Worm (Caenorhabditis elegans): ENCODE measurements around the gene C45B2.8.

Gene C45B2.8

DNA sequence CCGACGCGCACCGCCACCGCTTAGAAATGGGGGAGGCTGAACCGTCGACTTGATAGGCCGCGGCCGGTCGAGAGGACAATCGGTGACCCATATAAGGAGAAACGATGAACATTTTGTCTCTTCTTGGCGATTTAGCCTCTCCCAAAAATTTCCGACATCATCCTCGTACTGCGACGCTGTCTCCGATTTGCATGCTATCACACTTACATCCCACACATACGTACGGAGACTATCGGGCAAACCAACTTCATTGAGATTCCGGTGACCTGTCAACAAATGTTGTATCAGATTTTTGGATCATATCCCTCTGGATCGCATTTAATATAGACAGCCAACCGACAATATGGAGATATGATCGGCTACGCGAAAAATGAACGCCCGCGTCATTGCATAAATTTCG lies 21.2 kb upstream of the C45B2.8 start:
- TF ChIP-seq C34F6.9 (tag; optimal IDR thresholded peaks at IDR 0.05) (no peak), nhr-21 (tag; optimal IDR thresholded peaks at IDR 0.05) (peak; percentile 38)

DNA sequence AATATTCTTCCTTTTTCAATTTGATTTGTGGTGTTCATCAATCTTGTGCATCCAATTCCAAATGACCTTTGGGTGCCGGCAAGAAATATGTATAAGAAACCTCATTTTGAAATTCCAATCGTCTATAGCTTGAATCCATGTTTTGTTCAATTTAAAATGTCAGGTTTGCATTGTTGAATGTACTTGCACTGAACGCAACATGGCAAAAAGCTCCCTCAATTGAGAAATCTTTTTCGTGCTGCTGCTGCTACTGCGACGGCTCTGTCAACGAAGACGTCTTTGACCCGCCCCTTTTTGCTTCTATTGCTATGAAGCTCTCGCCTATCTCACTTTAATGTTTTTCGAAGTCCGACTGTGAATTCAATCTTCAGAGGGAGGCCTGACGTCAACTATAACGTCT lies 12.6 kb upstream of the C45B2.8 start, which contains the start of gene lgc-58:
TSS of gene lgc-58 (plus strand) at position 301 of the 400 bp plus-strand sequence.
- no peak for TF ChIP-seq elt-3 (tag; optimal IDR thresholded peaks at IDR 0.05)
- no peak for TF ChIP-seq snpc-4 (tag; optimal IDR thresholded peaks at IDR 0.05)
- no peak for TF ChIP-seq ztf-1 (GFP tag; conservative IDR thresholded peaks at IDR 0.05)
- TF ChIP-seq R02D3.7 (tag; optimal IDR thresholded peaks at IDR 0.05) = no peak
- no peak for TF ChIP-seq ZK546.5 (tag; optimal IDR thresholded peaks at IDR 0.05)
- no peak for TF ChIP-seq gmeb-1 (tag; optimal IDR thresholded peaks at IDR 0.05)
- no peak for TF ChIP-seq blmp-1 (tag; optimal IDR thresholded peaks at IDR 0.05; ENCODE audit: insufficient read depth)

DNA sequence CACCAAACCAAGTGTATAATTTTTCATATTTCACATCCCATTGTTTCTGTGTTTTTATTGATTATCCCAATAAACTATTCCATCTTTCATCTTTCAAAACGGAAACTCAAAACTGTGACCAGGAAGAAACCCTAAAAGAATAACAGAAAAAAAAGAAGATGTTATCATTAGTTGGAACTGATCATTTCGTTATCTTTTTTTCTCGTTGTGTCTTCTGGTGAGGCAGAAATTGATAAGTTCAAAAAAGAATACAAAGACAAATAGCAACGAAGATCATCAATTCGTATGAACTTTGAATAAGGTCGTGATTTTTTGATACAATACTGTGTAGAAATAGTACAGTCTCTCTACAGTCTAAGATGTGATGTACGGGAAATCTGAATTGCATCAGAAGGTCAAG lies 6.0 kb upstream of the C45B2.8 start:
- no peak for TF ChIP-seq unc-55 (GFP tag; optimal IDR thresholded peaks at IDR 0.05)
- no peak for TF ChIP-seq ama-1 (optimal IDR thresholded peaks at IDR 0.05)
- TF ChIP-seq ztf-1 (GFP tag; conservative IDR thresholded peaks at IDR 0.05) = no peak
- no peak for TF ChIP-seq lsy-2 (tag; optimal IDR thresholded peaks at IDR 0.05)
- no peak for TF ChIP-seq Y55F3AM.14 (GFP tag; optimal IDR thresholded peaks at IDR 0.05)
- TF ChIP-seq nhr-25 (tag; optimal IDR thresholded peaks at IDR 0.05) = peak; percentile 4
- no peak for TF ChIP-seq nhr-21 (tag; optimal IDR thresholded peaks at IDR 0.05)
- TF ChIP-seq fos-1 (tag; optimal IDR thresholded peaks at IDR 0.05) = peak; percentile 52
- no peak for TF ChIP-seq mab-5 (tag; optimal IDR thresholded peaks at IDR 0.05)
- no peak for TF ChIP-seq ztf-4 (tag; optimal IDR thresholded peaks at IDR 0.05)
- TF ChIP-seq unc-39 (tag; optimal IDR thresholded peaks at IDR 0.05) = no peak
- TF ChIP-seq sma-3 (GFP tag; optimal IDR thresholded peaks at IDR 0.05) = no peak
- no peak for TF ChIP-seq ztf-11 (tag; optimal IDR thresholded peaks at IDR 0.05)
- TF ChIP-seq sma-9 (GFP tag; optimal IDR thresholded peaks at IDR 0.05) = peak; percentile 52
- no peak for TF ChIP-seq sma-9 (tag; optimal IDR thresholded peaks at IDR 0.05)
- no peak for TF ChIP-seq C34F6.9 (tag; optimal IDR thresholded peaks at IDR 0.05)
- TF ChIP-seq crh-2 (tag; optimal IDR thresholded peaks at IDR 0.05) = no peak
- TF ChIP-seq nhr-129 (tag; optimal IDR thresholded peaks at IDR 0.05) = no peak
- TF ChIP-seq sem-4 (tag; optimal IDR thresholded peaks at IDR 0.05) = no peak
- TF ChIP-seq nhr-237 (tag; optimal IDR thresholded peaks at IDR 0.05) = no peak
- no peak for TF ChIP-seq nhr-10 (tag; optimal IDR thresholded peaks at IDR 0.05)
- no peak for TF ChIP-seq nhr-12 (tag; optimal IDR thresholded peaks at IDR 0.05)
- TF ChIP-seq mdl-1 (tag; optimal IDR thresholded peaks at IDR 0.05) = no peak
- TF ChIP-seq nhr-77 (tag; optimal IDR thresholded peaks at IDR 0.05) = no peak
- TF ChIP-seq nhr-11 (tag; optimal IDR thresholded peaks at IDR 0.05) = no peak
- no peak for TF ChIP-seq lin-11 (tag; optimal IDR thresholded peaks at IDR 0.05)
- TF ChIP-seq ZK546.5 (tag; optimal IDR thresholded peaks at IDR 0.05) = no peak

DNA sequence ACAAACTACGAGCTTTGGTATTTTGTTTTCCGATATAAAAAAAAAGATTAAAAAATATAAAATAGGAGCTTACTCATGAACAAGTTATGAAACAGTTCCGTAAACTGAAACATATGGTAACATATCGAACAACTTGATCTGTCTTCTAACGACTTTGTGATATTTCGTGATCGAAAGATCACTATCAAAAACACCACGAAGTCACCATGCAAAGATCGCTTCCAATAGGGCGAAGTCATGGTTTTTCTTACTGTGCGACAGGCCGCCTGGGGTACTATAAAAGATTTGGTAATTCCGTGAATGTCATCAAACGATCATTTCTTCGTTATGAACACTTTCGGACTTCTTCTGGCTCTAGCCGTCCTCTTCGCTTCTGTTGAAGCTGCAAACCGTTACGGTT lies 5.1 kb upstream of the C45B2.8 start, which contains the start of gene C45B2.3:
TSS of gene C45B2.3 (plus strand) at position 301 of the 400 bp plus-strand sequence.
- TF ChIP-seq nhr-129 (tag; optimal IDR thresholded peaks at IDR 0.05) = no peak
- TF ChIP-seq R02D3.7 (tag; optimal IDR thresholded peaks at IDR 0.05) = no peak
- no peak for TF ChIP-seq F13H6.1 (tag; optimal IDR thresholded peaks at IDR 0.05)
- no peak for TF ChIP-seq lin-13 (GFP tag; optimal IDR thresholded peaks at IDR 0.05)
- no peak for TF ChIP-seq sma-3 (GFP tag; optimal IDR thresholded peaks at IDR 0.05)
- no peak for TF ChIP-seq ZK546.5 (tag; optimal IDR thresholded peaks at IDR 0.05)
- TF ChIP-seq nhr-237 (tag; optimal IDR thresholded peaks at IDR 0.05) = no peak
- no peak for TF ChIP-seq lin-39 (tag; optimal IDR thresholded peaks at IDR 0.05)
- no peak for TF ChIP-seq elt-1 (tag; optimal IDR thresholded peaks at IDR 0.05)
- no peak for TF ChIP-seq fos-1 (tag; optimal IDR thresholded peaks at IDR 0.05)
- TF ChIP-seq nhr-25 (tag; optimal IDR thresholded peaks at IDR 0.05) = no peak
- no peak for TF ChIP-seq unc-62 (GFP tag; optimal IDR thresholded peaks at IDR 0.05)
- no peak for TF ChIP-seq elt-3 (tag; optimal IDR thresholded peaks at IDR 0.05)
- no peak for TF ChIP-seq blmp-1 (tag; optimal IDR thresholded peaks at IDR 0.05; ENCODE audit: insufficient read depth)
- TF ChIP-seq zag-1 (tag; optimal IDR thresholded peaks at IDR 0.05) = no peak
- TF ChIP-seq nhr-21 (tag; optimal IDR thresholded peaks at IDR 0.05) = no peak
- no peak for TF ChIP-seq crh-2 (tag; optimal IDR thresholded peaks at IDR 0.05)
- TF ChIP-seq egl-27 (tag; optimal IDR thresholded peaks at IDR 0.05) = no peak
- no peak for TF ChIP-seq alr-1 (tag; optimal IDR thresholded peaks at IDR 0.05)
- TF ChIP-seq ztf-4 (tag; optimal IDR thresholded peaks at IDR 0.05) = no peak
